Fruit fly (Drosophila melanogaster) whole organism, prepupa: Measurements from ENCODE around the gene Ir67a.
A peak's percentile ranks its signal among the peaks of the same experiment; 100 is the strongest.

ENCODE experiments used
- Blimp-1 ChIP-seq: fragments of 200-800 bp; sonication (Bioruptor generic); optimal IDR thresholded peaks from 3 replicates; lab custom pipeline; 2017; ENCODE audit warnings: missing biosample characterization, missing genetic modification characterization, mild to moderate bottlenecking, moderate library complexity, missing genetic modification reagents
- CG3919 ChIP-seq: fragments of 200-800 bp; sonication (Bioruptor generic); optimal IDR thresholded peaks from 3 replicates; lab custom pipeline; 2016; ENCODE audit warnings: missing biosample characterization, missing genetic modification characterization
- CG6792 ChIP-seq: fragments of 200-800 bp; sonication (Bioruptor generic); optimal IDR thresholded peaks from 3 replicates; lab custom pipeline; 2016; ENCODE audit warnings: missing biosample characterization, missing genetic modification characterization
- CG8119 ChIP-seq: fragments of 200-800 bp; sonication (Bioruptor generic); IDR thresholded peaks from 3 replicates; pipeline ENCODE4 v1.3.6; 2022; ENCODE audit warnings: missing biosample characterization, missing genetic modification characterization
- CG8319 ChIP-seq: fragments of 200-800 bp; sonication (Bioruptor generic); optimal IDR thresholded peaks from 3 replicates; lab custom pipeline; 2016; ENCODE audit warnings: missing biosample characterization, missing genetic modification characterization
- Eip75B ChIP-seq: fragments of 200-800 bp; sonication (Bioruptor generic); optimal IDR thresholded peaks from 3 replicates; lab custom pipeline; 2016; ENCODE audit warnings: missing biosample characterization, missing genetic modification characterization
- OdsH ChIP-seq: fragments of 200-800 bp; sonication (Bioruptor generic); optimal IDR thresholded peaks from 3 replicates; lab custom pipeline; 2016; ENCODE audit warnings: missing biosample characterization, missing genetic modification characterization
- Smox ChIP-seq: fragments of 200-800 bp; sonication (Bioruptor generic); optimal IDR thresholded peaks from 3 replicates; lab custom pipeline; 2016; ENCODE audit warnings: missing biosample characterization, missing genetic modification characterization
- Sox14 ChIP-seq: fragments of 200-800 bp; sonication (Bioruptor generic); optimal IDR thresholded peaks from 3 replicates; lab custom pipeline; 2016; ENCODE audit warnings: missing biosample characterization, missing genetic modification characterization
- achi ChIP-seq: fragments of 200-800 bp; sonication (Bioruptor generic); optimal IDR thresholded peaks from 3 replicates; lab custom pipeline; 2016; ENCODE audit warnings: missing biosample characterization, missing genetic modification characterization
- fkh ChIP-seq: fragments of 200-800 bp; sonication (Bioruptor generic); optimal IDR thresholded peaks from 3 replicates; lab custom pipeline; 2017; ENCODE audit warnings: missing biosample characterization, mild to moderate bottlenecking, missing genetic modification characterization, moderate library complexity

dm6 chr3L:9552190-9552809 is 8.5 kb upstream of the Ir67a start:
- TF ChIP-seq CG8119 (no peak), Sox14 (GFP tag; lab: Kevin White, UChicago) (no peak), CG6792 (GFP tag; lab: Kevin White, UChicago) (no peak), OdsH (GFP tag; lab: Kevin White, UChicago) (no peak), Blimp-1 (GFP tag; lab: Kevin White, UChicago) (no peak), Smox (GFP tag; lab: Kevin White, UChicago) (no peak), CG3919 (GFP tag; lab: Kevin White, UChicago) (no peak), Eip75B (GFP tag; lab: Kevin White, UChicago) (no peak), achi (no peak), fkh (GFP tag; lab: Kevin White, UChicago) (peak; percentile 19), CG8319 (GFP tag; lab: Kevin White, UChicago) (no peak)
